Worm (Caenorhabditis elegans): ENCODE measurements around the gene rbr-2.

The rbr-2 gene

DNA sequence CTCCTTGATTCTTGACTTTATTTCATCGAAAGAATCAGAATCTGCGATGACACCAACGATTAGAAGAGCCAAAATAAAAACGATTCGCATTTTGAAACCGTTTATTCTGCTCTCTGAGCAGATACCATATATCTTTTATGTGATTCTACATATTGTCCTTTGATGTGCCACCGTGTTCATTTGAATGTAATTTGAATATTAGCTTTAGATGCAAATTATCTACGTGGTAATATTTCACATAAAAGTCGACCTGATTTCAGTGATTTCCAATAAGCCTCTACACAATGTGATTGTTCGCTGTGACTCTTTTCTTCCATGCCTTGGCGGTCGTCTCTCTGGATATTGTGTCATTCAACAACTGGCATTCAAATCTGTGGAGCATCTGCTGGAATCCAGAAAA lies 20.8 kb upstream of the rbr-2 start, which contains the start of the genes F13E9.9 and F13E9.19 (continued):
- TF ChIP-seq madf-9 (GFP tag; conservative IDR thresholded peaks at IDR 0.05): no peak
- no peak for TF ChIP-seq saeg-2 (GFP tag; IDR thresholded peaks at IDR 0.05)
- no peak for TF ChIP-seq nhr-237 (tag; optimal IDR thresholded peaks at IDR 0.05)

DNA sequence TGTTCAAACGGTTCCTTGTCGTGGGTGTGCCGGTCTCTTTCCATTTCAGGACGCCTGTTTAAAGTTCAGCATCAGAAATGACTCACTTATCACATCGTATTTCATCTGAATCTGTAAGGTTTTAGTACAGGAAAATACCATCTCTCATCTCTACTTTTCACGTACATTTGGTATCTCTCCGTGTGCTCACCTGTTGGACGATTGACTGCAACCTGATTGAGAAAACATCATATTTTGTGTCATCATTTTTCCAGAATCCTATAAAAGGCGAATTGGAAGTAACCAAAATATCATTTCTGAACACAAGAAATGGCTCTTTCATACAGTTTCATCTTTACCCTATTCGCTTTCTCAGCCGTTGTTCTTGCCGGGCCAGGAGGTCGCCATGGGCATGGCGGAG lies 19.8 kb upstream of the rbr-2 start, which contains the start of gene srlf-30:
Gene srlf-30 (plus strand): TSS at position 301 of the 400 bp plus-strand sequence.
- TF ChIP-seq lin-1 (GFP tag; IDR thresholded peaks at IDR 0.05) (no peak), lin-15B (tag; optimal IDR thresholded peaks at IDR 0.05) (no peak), hmg-1.1 (GFP tag; IDR thresholded peaks at IDR 0.05) (no peak), zfp-3 (GFP tag; conservative IDR thresholded peaks at IDR 0.05) (no peak), ZK337.2 (GFP tag; IDR thresholded peaks at IDR 0.05) (no peak), tra-1 (GFP tag; IDR thresholded peaks at IDR 0.05) (no peak), nhr-77 (tag; optimal IDR thresholded peaks at IDR 0.05) (no peak), daf-12 (tag; optimal IDR thresholded peaks at IDR 0.05) (no peak), dmd-6 (GFP tag; IDR thresholded peaks at IDR 0.05) (no peak), ceh-44 (GFP tag; IDR thresholded peaks at IDR 0.05) (no peak), sdz-12 (GFP tag; optimal IDR thresholded peaks at IDR 0.05) (no peak), hif-1 (tag; optimal IDR thresholded peaks at IDR 0.05) (no peak), nhr-42 (GFP tag; IDR thresholded peaks at IDR 0.05) (no peak), mxl-2 (GFP tag; conservative IDR thresholded peaks at IDR 0.05) (no peak), ceh-82 (tag; optimal IDR thresholded peaks at IDR 0.05) (no peak)

DNA sequence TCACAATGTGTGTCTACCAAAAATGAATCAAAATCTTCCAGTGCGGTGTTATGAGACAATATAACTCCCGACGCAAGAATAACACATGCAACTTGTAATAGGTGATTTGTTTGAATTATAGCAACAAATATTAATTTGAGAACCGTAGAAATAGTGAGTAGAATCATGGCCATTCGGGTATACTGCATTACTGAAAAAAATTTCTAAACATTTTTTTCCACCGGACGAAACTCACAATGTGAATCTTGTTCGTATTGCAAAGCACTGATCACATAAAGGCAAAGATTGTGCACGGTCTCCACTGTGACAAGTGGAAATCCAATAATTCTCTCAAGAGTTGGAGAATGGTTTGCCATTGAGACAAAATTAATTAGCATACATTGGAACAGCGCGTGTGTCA lies 17.4 kb upstream of the rbr-2 start:
- TF ChIP-seq R02D3.7 (tag; optimal IDR thresholded peaks at IDR 0.05) (no peak), aha-1 (tag) (peak; percentile 90), zfp-2 (tag; optimal IDR thresholded peaks at IDR 0.05) (no peak), pha-4 (GFP tag; IDR thresholded peaks at IDR 0.05) (no peak), pha-4 (tag; optimal IDR thresholded peaks at IDR 0.05) (no peak), ceh-20 (GFP tag; IDR thresholded peaks at IDR 0.05) (no peak), dpl-1 (GFP tag; optimal IDR thresholded peaks at IDR 0.05) (no peak), madf-5 (GFP tag; IDR thresholded peaks at IDR 0.05) (no peak)

DNA sequence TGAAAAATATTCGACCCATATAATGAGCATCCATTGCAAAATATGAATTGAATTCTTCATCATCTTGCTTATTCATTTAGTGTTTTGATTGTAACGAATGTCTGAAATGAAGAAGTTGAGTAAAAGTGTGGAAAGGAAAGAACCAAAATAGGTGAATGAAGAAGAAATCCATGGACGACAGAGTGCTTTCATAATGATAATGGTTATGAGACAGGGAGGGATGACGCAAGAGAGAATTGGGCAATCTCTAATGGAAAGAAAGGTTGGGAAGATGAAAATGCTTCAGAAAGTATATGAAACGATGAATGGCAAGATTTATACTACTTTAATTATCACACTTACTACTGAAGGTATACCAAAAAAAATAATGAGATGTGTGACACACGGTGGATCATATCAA lies 15.6 kb upstream of the rbr-2 start, which contains the start of gene ZK596.3:
Gene ZK596.3 (minus strand): TSS at position 101 of the 400 bp plus-strand sequence.
- TF ChIP-seq hlh-11 (tag; optimal IDR thresholded peaks at IDR 0.05) (no peak), madf-5 (GFP tag; IDR thresholded peaks at IDR 0.05) (no peak), nhr-25 (tag; optimal IDR thresholded peaks at IDR 0.05; ENCODE audit: borderline replicate concordance, insufficient read depth) (no peak), egl-43 (GFP tag; IDR thresholded peaks at IDR 0.05) (no peak), ZK546.5 (tag; optimal IDR thresholded peaks at IDR 0.05) (no peak), mdt-29 (GFP tag; IDR thresholded peaks at IDR 0.05) (no peak), cey-2 (tag; optimal IDR thresholded peaks at IDR 0.05; ENCODE audit: borderline replicate concordance, insufficient read depth) (no peak), ceh-82 (tag; optimal IDR thresholded peaks at IDR 0.05) (no peak), lir-3 (tag; optimal IDR thresholded peaks at IDR 0.05) (no peak), skn-1 (tag; optimal IDR thresholded peaks at IDR 0.05) (no peak)

DNA sequence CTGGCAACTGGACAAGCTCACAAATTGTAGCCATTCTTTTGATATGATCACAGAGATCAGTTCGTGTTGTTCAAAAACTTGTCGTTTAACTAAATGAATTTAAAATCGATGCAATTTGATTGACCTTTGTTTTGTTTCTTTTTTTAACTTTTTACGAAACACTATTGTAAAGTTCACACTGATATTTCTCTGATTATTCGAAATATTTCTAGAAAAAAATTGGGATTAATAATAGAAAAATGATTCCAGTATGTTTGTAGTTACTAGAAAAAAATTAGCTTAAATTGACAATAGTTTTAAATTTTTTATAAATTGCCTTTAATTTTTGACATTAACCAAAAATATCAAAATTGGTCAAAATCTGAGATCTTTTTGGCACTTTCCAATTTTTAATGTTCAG lies 10.7 kb upstream of the rbr-2 start, which contains the start of gene ZK596.2:
Gene ZK596.2 (minus strand): TSS at position 101 of the 400 bp plus-strand sequence.
- TF ChIP-seq lin-29 (GFP tag; IDR thresholded peaks at IDR 0.05) (no peak), ceh-62 (tag; optimal IDR thresholded peaks at IDR 0.05) (no peak), egl-27 (tag; optimal IDR thresholded peaks at IDR 0.05) (no peak), aha-1 (tag) (no peak), php-3 (GFP tag; IDR thresholded peaks at IDR 0.05) (no peak), zip-2 (tag; optimal IDR thresholded peaks at IDR 0.05) (no peak), nhr-76 (tag; optimal IDR thresholded peaks at IDR 0.05) (no peak), T20F7.1 (GFP tag; optimal IDR thresholded peaks at IDR 0.05) (no peak), vab-7 (GFP tag; IDR thresholded peaks at IDR 0.05) (no peak)

All from whole organism, L4 larva.